Fruit fly (Drosophila melanogaster): ENCODE data around the gene CG2617.

Gene CG2617

DNA sequence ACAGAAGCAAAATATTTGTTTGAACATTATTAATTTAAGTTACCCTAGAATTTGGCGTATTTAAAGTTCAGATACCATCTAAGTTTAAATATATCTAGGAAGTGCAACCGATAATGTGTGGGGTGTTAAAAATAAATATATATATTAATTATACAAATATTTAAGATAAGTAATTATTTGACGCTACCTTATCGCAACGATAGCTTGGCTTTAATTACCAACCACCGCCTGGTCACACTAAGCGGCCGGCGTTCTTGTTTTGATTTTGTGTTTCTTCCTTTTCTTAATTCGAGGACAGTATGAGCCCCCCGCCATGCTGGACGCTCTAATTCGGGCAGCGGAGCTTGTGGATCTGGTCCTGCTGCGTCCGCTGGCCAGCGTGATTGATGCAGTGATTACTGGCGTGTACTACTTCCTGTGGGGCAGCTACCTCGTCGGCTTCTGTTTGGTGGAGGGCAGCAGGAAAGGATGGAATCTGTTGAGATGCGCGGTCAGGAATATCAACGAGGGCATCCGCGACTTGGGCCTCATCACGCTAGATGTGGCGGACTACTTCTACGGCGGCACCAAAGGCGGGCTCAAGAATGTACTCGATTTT lies at the start of gene CG2617:
TSS of gene CG2617 (plus strand) at position 233 of the 598 bp plus-strand sequence.
- TF ChIP-seq insv (optimal IDR thresholded peaks at IDR 0.05) (no peak), psq (optimal IDR thresholded peaks at IDR 0.05) (no peak), h (optimal IDR thresholded peaks at IDR 0.05) (no peak), Sin3A (optimal IDR thresholded peaks at IDR 0.05) (no peak), Myc (optimal IDR thresholded peaks at IDR 0.05) (no peak), ttk (optimal IDR thresholded peaks at IDR 0.05) (no peak)

DNA sequence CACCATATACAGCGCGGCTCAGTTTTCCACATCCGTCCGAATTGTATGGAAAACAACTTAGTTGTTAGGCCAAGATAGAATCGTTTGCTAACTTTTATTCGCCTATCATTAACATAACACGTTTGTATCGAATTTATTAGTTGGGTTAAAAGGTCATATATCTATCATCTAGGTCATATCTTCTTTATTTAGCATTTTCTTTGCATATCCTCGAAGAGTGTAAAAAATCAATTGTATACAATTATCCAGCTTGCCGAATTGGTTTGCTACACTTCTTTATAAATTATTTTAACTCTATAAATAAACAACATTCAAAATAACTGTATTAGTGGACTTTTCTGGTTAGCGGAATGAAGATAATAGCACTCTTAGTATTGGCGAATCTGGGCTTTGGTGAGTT lies 48.0 kb upstream of the CG2617 start, which contains the start of gene CG17472:
TSS of gene CG17472 (plus strand) at position 301 of the 400 bp plus-strand sequence.
- TF ChIP-seq psq (optimal IDR thresholded peaks at IDR 0.05) (no peak), insv (optimal IDR thresholded peaks at IDR 0.05) (no peak), Sin3A (optimal IDR thresholded peaks at IDR 0.05) (no peak), h (optimal IDR thresholded peaks at IDR 0.05) (no peak), Myc (optimal IDR thresholded peaks at IDR 0.05) (no peak), ttk (optimal IDR thresholded peaks at IDR 0.05) (no peak)

DNA sequence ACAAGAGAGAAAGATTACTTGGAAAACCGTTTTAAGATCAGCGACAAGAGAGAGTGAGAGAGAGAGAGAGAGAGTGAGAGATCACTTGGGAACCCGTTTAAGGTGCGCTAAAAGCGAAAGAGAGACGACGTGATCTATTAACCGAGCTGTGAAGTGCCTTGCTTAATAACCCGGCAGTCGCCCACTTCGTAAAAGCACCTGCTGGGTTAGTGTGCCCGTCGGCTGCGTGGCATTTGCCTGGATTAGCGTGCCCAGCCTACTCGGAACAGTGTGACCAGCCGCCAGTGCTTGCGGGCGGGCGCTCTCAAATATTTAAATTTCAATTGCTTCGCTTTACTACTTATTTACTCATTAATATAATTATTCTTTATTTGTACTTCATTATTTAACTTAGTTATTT lies 43.8 kb upstream of the CG2617 start:
- TF ChIP-seq Myc (optimal IDR thresholded peaks at IDR 0.05) (no peak), psq (optimal IDR thresholded peaks at IDR 0.05) (no peak), insv (optimal IDR thresholded peaks at IDR 0.05) (no peak), Sin3A (optimal IDR thresholded peaks at IDR 0.05) (no peak), ttk (optimal IDR thresholded peaks at IDR 0.05) (no peak), h (optimal IDR thresholded peaks at IDR 0.05) (no peak)

DNA sequence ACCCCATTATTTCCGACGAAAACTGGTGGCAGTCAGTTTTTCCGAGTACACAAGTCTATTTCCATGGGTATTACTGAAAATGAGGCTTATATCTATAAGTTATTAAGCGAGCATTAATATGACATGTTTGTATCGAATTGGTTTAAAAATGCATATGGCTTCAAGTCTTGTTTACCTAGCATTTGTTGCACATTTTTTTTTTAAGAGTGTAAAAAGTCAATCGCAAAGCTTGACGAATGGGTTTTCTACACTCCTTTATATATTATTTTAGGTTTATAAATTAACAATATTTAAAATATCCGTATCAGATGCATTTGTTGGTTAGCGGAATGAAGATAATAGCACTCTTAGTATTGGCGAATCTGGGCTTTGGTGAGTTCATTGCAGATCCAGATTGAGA lies 42.3 kb upstream of the CG2617 start, which contains the start of gene CG31680:
TSS of gene CG31680 (plus strand) at position 301 of the 400 bp plus-strand sequence.
- no peak for TF ChIP-seq psq (optimal IDR thresholded peaks at IDR 0.05)
- no peak for TF ChIP-seq Sin3A (optimal IDR thresholded peaks at IDR 0.05)
- no peak for TF ChIP-seq insv (optimal IDR thresholded peaks at IDR 0.05)
- TF ChIP-seq Myc (optimal IDR thresholded peaks at IDR 0.05) = no peak
- TF ChIP-seq h (optimal IDR thresholded peaks at IDR 0.05) = no peak
- TF ChIP-seq ttk (optimal IDR thresholded peaks at IDR 0.05) = no peak

DNA sequence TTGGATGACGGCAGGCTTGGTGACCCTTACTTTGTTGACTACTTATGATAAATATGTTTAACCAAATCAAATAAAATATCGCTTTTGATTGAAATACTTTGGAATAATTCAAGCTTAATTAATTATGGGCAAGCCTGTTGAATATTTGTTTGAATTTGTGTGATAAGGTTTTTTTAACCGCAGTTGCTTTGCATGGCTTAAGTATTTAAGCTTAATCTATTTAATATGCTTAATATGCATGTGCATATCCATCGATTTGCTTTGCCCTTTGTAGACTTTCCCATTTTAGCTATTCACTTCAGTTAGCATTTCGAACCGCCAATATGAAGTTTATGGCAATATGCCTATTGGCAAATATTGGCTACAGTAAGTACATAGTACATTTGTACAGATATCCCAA lies 41.6 kb upstream of the CG2617 start, which contains the start of gene Sfp38D:
TSS of gene Sfp38D (plus strand) at position 301 of the 400 bp plus-strand sequence.
- TF ChIP-seq ttk (optimal IDR thresholded peaks at IDR 0.05) (no peak), Sin3A (optimal IDR thresholded peaks at IDR 0.05) (no peak), psq (optimal IDR thresholded peaks at IDR 0.05) (no peak), h (optimal IDR thresholded peaks at IDR 0.05) (no peak), insv (optimal IDR thresholded peaks at IDR 0.05) (no peak), Myc (optimal IDR thresholded peaks at IDR 0.05) (no peak)

DNA sequence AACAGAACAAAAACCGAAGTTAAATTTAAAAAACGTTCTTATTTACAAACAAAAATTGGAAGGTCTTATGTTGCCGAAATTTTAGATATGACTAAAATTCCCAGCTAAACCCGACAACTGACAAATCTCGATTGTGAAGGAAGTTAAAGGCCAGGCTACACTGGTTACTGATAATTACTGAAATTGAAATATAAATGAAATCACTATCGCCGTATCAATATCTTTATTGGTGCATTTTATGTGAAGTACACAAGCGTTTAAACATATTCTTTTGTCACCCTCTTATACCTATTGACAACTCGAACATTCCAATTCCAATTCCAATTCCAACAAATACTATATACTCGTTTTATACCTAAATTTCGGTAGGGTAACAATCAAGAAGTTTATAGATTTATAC lies 39.0 kb upstream of the CG2617 start, which contains the start of gene CG17470:
TSS of gene CG17470 (minus strand) at position 101 of the 400 bp plus-strand sequence.
- TF ChIP-seq Myc (optimal IDR thresholded peaks at IDR 0.05) = no peak
- no peak for TF ChIP-seq insv (optimal IDR thresholded peaks at IDR 0.05)
- no peak for TF ChIP-seq h (optimal IDR thresholded peaks at IDR 0.05)
- TF ChIP-seq Sin3A (optimal IDR thresholded peaks at IDR 0.05) = no peak
- TF ChIP-seq psq (optimal IDR thresholded peaks at IDR 0.05) = no peak
- no peak for TF ChIP-seq ttk (optimal IDR thresholded peaks at IDR 0.05)

DNA sequence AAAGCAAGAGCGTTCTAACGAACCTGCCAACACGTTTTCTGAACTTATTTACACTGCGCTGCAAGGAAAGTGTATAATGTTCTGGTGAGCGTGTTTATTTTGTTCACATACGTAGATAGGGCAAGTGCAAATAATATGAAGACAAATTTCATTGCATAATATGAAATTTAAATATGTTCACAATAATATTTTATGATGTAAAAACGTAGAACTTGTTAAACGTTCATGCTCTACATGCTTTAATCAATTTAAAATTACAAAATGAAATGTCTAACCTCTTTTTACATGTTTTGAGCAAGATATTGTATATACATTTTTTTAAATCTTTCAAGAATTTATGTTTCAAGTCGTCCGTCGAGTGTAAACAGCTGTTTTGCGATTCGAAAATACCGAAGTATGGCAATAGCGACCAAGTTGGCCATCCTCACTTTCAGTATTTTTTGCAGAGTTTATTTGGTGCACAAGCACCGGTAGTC lies 36.7 kb upstream of the CG2617 start, which contains the start of the genes phr6-4 and CG2608:
TSS of gene phr6-4 (minus strand) at position 398 of the 476 bp plus-strand sequence.
TSS of gene CG2608 (plus strand) at position 429 of the 476 bp plus-strand sequence.
- no peak for TF ChIP-seq Sin3A (optimal IDR thresholded peaks at IDR 0.05)
- no peak for TF ChIP-seq Myc (optimal IDR thresholded peaks at IDR 0.05)
- TF ChIP-seq psq (optimal IDR thresholded peaks at IDR 0.05) = no peak

DNA sequence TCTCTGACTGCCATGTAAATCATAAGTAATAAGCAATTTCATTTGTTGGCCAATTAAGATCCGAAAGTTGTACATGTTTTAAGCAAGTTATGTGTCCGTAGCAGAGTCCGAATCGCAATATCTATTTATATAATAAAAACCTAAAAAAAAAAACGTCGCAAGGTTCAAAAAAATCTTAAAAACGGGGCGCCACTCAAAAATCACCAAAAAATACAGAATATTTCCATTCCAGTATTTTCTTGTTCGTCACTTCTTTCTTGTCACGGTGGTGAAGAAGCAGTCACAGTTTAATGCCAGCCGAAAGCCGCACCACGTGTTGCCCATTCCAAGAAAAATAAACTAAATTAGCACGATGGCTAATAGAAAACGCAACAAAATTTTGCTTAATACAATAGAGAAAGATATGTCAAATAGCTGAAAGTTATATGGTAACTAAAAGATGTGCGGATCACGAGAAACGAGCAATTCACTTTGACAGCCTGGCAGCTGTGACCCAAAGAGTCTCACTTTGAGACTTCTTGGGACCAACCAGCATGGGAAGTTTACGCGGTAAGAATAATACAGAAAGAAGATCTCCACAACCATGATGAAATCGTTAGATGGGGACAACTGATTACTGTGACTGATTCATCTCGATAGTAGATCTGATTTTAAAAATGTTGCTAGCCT lies 34.8 kb upstream of the CG2617 start:
- TF ChIP-seq Myc (optimal IDR thresholded peaks at IDR 0.05) (no peak), h (optimal IDR thresholded peaks at IDR 0.05) (no peak), ttk (optimal IDR thresholded peaks at IDR 0.05) (no peak), Sin3A (optimal IDR thresholded peaks at IDR 0.05) (no peak)

DNA sequence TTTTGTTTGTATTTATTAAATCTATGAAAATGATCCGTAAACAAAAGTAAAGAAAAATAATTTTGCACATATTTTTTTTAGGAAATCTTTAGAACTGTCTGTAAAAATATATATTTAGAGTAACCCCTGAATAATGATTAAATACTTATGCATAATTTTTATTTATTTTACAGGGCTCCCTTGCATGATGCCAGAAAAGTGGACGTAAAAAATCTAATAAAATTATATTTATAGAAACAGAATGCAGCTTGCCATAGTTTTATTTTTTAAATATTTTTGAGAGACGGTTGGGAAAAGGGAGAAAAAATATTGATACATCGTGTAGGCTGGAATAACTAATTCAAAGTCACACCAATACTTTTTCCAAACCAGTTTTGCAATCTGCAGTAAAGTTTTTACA lies 33.6 kb upstream of the CG2617 start, which contains the start of gene CG18810:
TSS of gene CG18810 (plus strand) at position 301 of the 400 bp plus-strand sequence.
- TF ChIP-seq h (optimal IDR thresholded peaks at IDR 0.05) (no peak), insv (optimal IDR thresholded peaks at IDR 0.05) (no peak), ttk (optimal IDR thresholded peaks at IDR 0.05) (no peak), psq (optimal IDR thresholded peaks at IDR 0.05) (no peak), Myc (optimal IDR thresholded peaks at IDR 0.05) (no peak), Sin3A (optimal IDR thresholded peaks at IDR 0.05) (no peak)

DNA sequence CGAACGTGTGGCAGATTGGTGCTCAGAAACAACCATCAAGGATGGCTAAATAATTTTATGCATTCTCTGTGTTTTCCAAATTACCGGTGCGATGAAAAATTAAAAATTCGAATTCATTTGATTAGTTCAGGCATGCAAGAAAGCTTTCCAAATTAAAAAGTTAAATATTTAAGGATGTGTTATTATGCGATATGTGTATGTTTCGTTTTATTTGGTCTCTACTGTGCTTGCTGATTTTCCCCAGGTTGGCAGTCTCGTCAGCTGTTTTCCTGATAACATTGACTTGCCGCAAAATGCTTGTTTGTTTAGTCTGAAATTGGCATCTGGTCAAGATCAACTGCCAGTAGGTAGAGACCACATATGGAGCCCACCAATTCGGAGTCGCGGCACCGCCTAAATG lies 32.3 kb upstream of the CG2617 start, which contains the start of gene CG2611:
TSS of gene CG2611 (plus strand) at position 299 of the 400 bp plus-strand sequence.
- TF ChIP-seq insv (optimal IDR thresholded peaks at IDR 0.05) = no peak
- no peak for TF ChIP-seq psq (optimal IDR thresholded peaks at IDR 0.05)
- no peak for TF ChIP-seq ttk (optimal IDR thresholded peaks at IDR 0.05)
- no peak for TF ChIP-seq Sin3A (optimal IDR thresholded peaks at IDR 0.05)
- no peak for TF ChIP-seq Myc (optimal IDR thresholded peaks at IDR 0.05)
- TF ChIP-seq h (optimal IDR thresholded peaks at IDR 0.05) = no peak

DNA sequence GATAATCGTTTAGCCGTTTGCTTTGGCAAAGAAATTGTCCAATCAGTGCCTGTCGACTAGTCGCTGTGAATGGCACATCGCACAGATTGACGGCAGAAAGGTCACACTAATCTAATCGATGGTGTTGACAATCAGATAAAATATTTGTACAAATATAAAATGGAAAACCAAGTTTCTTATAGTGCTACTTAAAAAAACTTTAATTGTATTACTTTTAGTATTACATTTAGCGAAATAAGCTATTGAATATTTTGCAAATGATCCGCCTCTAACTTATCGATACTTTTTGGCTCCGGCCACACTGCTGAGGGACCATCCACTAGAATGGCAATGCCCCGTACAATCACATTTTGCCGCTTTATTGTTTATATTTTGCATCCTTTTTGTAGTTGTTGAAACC lies 26.1 kb upstream of the CG2617 start, which contains the start of the genes brun and CG2614:
TSS of gene brun (minus strand) at position 69 of the 400 bp plus-strand sequence.
TSS of gene CG2614 (plus strand) at position 317 of the 400 bp plus-strand sequence.
- TF ChIP-seq ttk (optimal IDR thresholded peaks at IDR 0.05) = no peak
- no peak for TF ChIP-seq h (optimal IDR thresholded peaks at IDR 0.05)
- TF ChIP-seq Myc (optimal IDR thresholded peaks at IDR 0.05) = no peak
- no peak for TF ChIP-seq psq (optimal IDR thresholded peaks at IDR 0.05)
- TF ChIP-seq Sin3A (optimal IDR thresholded peaks at IDR 0.05) = no peak
- no peak for TF ChIP-seq insv (optimal IDR thresholded peaks at IDR 0.05)

DNA sequence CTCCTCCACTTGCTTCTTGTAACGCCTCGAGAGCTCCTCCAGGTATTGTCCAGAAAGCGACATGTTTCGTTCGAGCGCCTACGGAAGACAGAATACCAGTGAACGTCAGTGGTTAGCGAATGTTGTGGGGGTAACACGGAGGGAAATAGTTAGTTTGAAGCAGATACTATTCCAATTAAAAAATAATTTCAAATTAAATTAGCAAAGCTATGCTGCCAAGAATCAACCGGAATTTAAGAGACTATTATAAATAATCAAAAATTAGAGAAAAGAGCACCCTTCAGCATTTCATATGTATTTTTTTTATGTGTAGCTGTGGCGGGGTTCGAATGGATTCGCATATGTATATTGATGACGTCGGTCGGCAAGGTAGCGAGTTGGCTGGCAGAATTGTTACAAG lies 21.1 kb upstream of the CG2617 start:
- TF ChIP-seq ttk (optimal IDR thresholded peaks at IDR 0.05) = no peak
- TF ChIP-seq Myc (optimal IDR thresholded peaks at IDR 0.05) = no peak
- TF ChIP-seq Sin3A (optimal IDR thresholded peaks at IDR 0.05) = no peak
- no peak for TF ChIP-seq psq (optimal IDR thresholded peaks at IDR 0.05)
- no peak for TF ChIP-seq insv (optimal IDR thresholded peaks at IDR 0.05)
- no peak for TF ChIP-seq h (optimal IDR thresholded peaks at IDR 0.05)
